Worm (Caenorhabditis elegans): ENCODE data around the gene D2096.7.

ce11 chrIV:8363163-8363562, 14.3 kb downstream of the D2096.7 start, which contains the start of gene D2096.12:
- TF ChIP-seq unc-39 (tag; optimal IDR thresholded peaks at IDR 0.05) (no peak), zag-1 (tag; optimal IDR thresholded peaks at IDR 0.05) (no peak), elt-3 (tag; optimal IDR thresholded peaks at IDR 0.05) (no peak), skn-1 (tag; optimal IDR thresholded peaks at IDR 0.05) (no peak), egl-5 (tag; optimal IDR thresholded peaks at IDR 0.05) (no peak), nhr-77 (tag; optimal IDR thresholded peaks at IDR 0.05) (no peak), egl-27 (tag; optimal IDR thresholded peaks at IDR 0.05) (no peak), unc-62 (GFP tag; optimal IDR thresholded peaks at IDR 0.05) (no peak), mml-1 (tag; optimal IDR thresholded peaks at IDR 0.05) (no peak), ama-1 (optimal IDR thresholded peaks at IDR 0.05) (no peak)
